Worm (Caenorhabditis elegans) whole organism, young adult: ENCODE data around the gene F55G1.15.

Source experiments
- B0019.2 ChIP-seq: fragments of 200-800 bp; sonication (Bioruptor generic); conservative IDR thresholded peaks from 2 replicates; pipeline ENCODE4 v1.3.6; 2022; ENCODE audit warnings: missing genetic modification reagents, missing genetic modification characterization, missing compliant biosample characterization
- B0261.1 ChIP-seq: sonication (generic microtip); optimal IDR thresholded peaks from 2 replicates; lab custom pipeline; 2016; ENCODE audit warnings: mild to moderate bottlenecking, missing genetic modification characterization, moderate library complexity, missing compliant biosample characterization
- B0336.3 ChIP-seq: fragments of 200-800 bp; sonication (Bioruptor generic); IDR thresholded peaks from 2 replicates; pipeline ENCODE4 v1.3.6; 2022; ENCODE audit warnings: missing genetic modification characterization, missing compliant biosample characterization
- C06A6.2 ChIP-seq: fragments of 200-800 bp; sonication (Bioruptor generic); conservative IDR thresholded peaks from 2 replicates; pipeline ENCODE4 v1.3.6; 2022; ENCODE audit warnings: missing genetic modification characterization, missing compliant biosample characterization
- F37B4.10 ChIP-seq: fragments of 200-800 bp; sonication (Bioruptor generic); IDR thresholded peaks from 2 replicates; pipeline ENCODE4 v1.3.6; 2022; ENCODE audit warnings: missing genetic modification characterization, missing compliant biosample characterization
- F49E8.2 ChIP-seq: sonication (generic microtip); optimal IDR thresholded peaks from 3 replicates; lab custom pipeline; 2017; ENCODE audit warnings: missing genetic modification characterization, mild to moderate bottlenecking, missing compliant biosample characterization, antibody characterized with exemption, moderate library complexity; ENCODE audit not compliant: insufficient read depth
- F55B11.4 ChIP-seq: sonication (generic microtip); optimal IDR thresholded peaks from 2 replicates; lab custom pipeline; 2016; ENCODE audit warnings: missing compliant biosample characterization, missing genetic modification characterization, borderline replicate concordance; ENCODE audit not compliant: insufficient read depth
- F57C9.4 ChIP-seq: sonication (generic microtip); optimal IDR thresholded peaks from 2 replicates; lab custom pipeline; 2017; ENCODE audit warnings: mild to moderate bottlenecking, missing genetic modification characterization, missing compliant biosample characterization
- T26A5.8 ChIP-seq: sonication (generic microtip); optimal IDR thresholded peaks from 2 replicates; lab custom pipeline; 2016; ENCODE audit warnings: missing genetic modification characterization, missing compliant biosample characterization
- Y53G8AR.9 ChIP-seq: fragments of 200-800 bp; sonication (Bioruptor generic); conservative IDR thresholded peaks from 2 replicates; pipeline ENCODE4 v1.3.6; 2022; ENCODE audit warnings: missing genetic modification reagents, missing genetic modification characterization, missing compliant biosample characterization
- Y95B8A.8 ChIP-seq: fragments of 200-800 bp; sonication (Bioruptor generic); IDR thresholded peaks from 2 replicates; pipeline ENCODE4 v1.3.6; 2022; ENCODE audit warnings: missing genetic modification reagents, missing genetic modification characterization, missing compliant biosample characterization
- aptf-3 ChIP-seq: fragments of 200-800 bp; sonication (Bioruptor generic); IDR thresholded peaks from 2 replicates; pipeline ENCODE4 v1.3.6; 2022; ENCODE audit warnings: missing genetic modification characterization, missing compliant biosample characterization
- atf-7 ChIP-seq: sonication (generic microtip); optimal IDR thresholded peaks from 2 replicates; lab custom pipeline; 2017; ENCODE audit warnings: mild to moderate bottlenecking, missing genetic modification characterization, missing compliant biosample characterization
- athp-1 ChIP-seq: sonication (generic microtip); optimal IDR thresholded peaks from 2 replicates; lab custom pipeline; 2017; ENCODE audit warnings: mild to moderate bottlenecking, missing genetic modification characterization, missing compliant biosample characterization
- attf-3 ChIP-seq: fragments of 200-800 bp; sonication (Bioruptor generic); conservative IDR thresholded peaks from 2 replicates; pipeline ENCODE4 v1.3.6; 2022; ENCODE audit warnings: missing genetic modification reagents, missing genetic modification characterization, missing compliant biosample characterization
- attf-6 ChIP-seq: fragments of 200-800 bp; sonication (Bioruptor generic); IDR thresholded peaks from 2 replicates; pipeline ENCODE4 v1.3.6; 2022; ENCODE audit warnings: missing genetic modification reagents, missing genetic modification characterization, missing compliant biosample characterization
- bed-1 ChIP-seq: fragments of 200-800 bp; sonication (Bioruptor generic); IDR thresholded peaks from 2 replicates; pipeline ENCODE4 v1.3.6; 2022; ENCODE audit warnings: missing genetic modification reagents, missing genetic modification characterization, missing compliant biosample characterization
- ccch-3 ChIP-seq: fragments of 200-800 bp; sonication (Bioruptor generic); optimal IDR thresholded peaks from 2 replicates; lab custom pipeline; 2018; ENCODE audit warnings: mild to moderate bottlenecking, missing genetic modification characterization, missing compliant biosample characterization
- ceh-40 ChIP-seq: fragments of 200-800 bp; sonication (Bioruptor generic); IDR thresholded peaks from 2 replicates; pipeline ENCODE4 v1.3.6; 2022; ENCODE audit warnings: missing genetic modification characterization, missing compliant biosample characterization
- ceh-58 ChIP-seq: fragments of 200-800 bp; sonication (Bioruptor generic); IDR thresholded peaks from 2 replicates; pipeline ENCODE4 v1.3.6; 2022; ENCODE audit warnings: missing genetic modification characterization, missing compliant biosample characterization
- die-1 ChIP-seq: sonication (generic microtip); optimal IDR thresholded peaks from 2 replicates; lab custom pipeline; 2016; ENCODE audit warnings: missing genotype, mild to moderate bottlenecking, missing genetic modification characterization, missing compliant biosample characterization
- dox-1 ChIP-seq: fragments of 200-800 bp; sonication (Bioruptor generic); IDR thresholded peaks from 2 replicates; pipeline ENCODE4 v1.3.6; 2022; ENCODE audit warnings: missing genetic modification reagents, missing genetic modification characterization, missing compliant biosample characterization
- dpff-1 ChIP-seq: sonication (generic microtip); optimal IDR thresholded peaks from 2 replicates; lab custom pipeline; 2017; ENCODE audit warnings: mild to moderate bottlenecking, missing genetic modification characterization, missing compliant biosample characterization
- fkh-3 ChIP-seq: sonication (generic microtip); optimal IDR thresholded peaks from 2 replicates; lab custom pipeline; 2016; ENCODE audit warnings: mild to moderate bottlenecking, missing genetic modification characterization, missing compliant biosample characterization
- hlh-12 ChIP-seq: sonication (generic microtip); optimal IDR thresholded peaks from 2 replicates; lab custom pipeline; 2016; ENCODE audit warnings: missing genetic modification characterization, missing compliant biosample characterization
- hlh-26 ChIP-seq: fragments of 200-800 bp; sonication (Bioruptor generic); conservative IDR thresholded peaks from 2 replicates; pipeline ENCODE4 v1.3.6; 2022; ENCODE audit warnings: missing genetic modification reagents, missing genetic modification characterization, missing compliant biosample characterization
- hmg-1.2 ChIP-seq: fragments of 200-800 bp; sonication (Bioruptor generic); IDR thresholded peaks from 2 replicates; pipeline ENCODE4 v1.3.6; 2022; ENCODE audit warnings: missing genetic modification reagents, missing genetic modification characterization, missing compliant biosample characterization
- hrde-1 ChIP-seq: sonication (generic microtip); optimal IDR thresholded peaks from 2 replicates; lab custom pipeline; 2016; ENCODE audit warnings: missing genetic modification characterization, mild to moderate bottlenecking, missing compliant biosample characterization, moderate library complexity, missing genotype, missing genetic modification reagents, borderline replicate concordance
- lag-1 ChIP-seq: fragments of 200-800 bp; sonication (Bioruptor generic); IDR thresholded peaks from 2 replicates; pipeline ENCODE4 v1.3.6; 2022; ENCODE audit warnings: missing genetic modification reagents, missing genetic modification characterization, missing compliant biosample characterization
- let-607 ChIP-seq, 2 experiments: fragments of 200-800 bp in 1 of 2; sonication (Bioruptor generic) in 1 of 2; sonication (generic microtip) in 1 of 2; optimal IDR thresholded peaks; 2 replicates each; lab custom pipeline; 2016 to 2018; ENCODE audit warnings: mild to moderate bottlenecking in 2 of 2, missing compliant biosample characterization in 2 of 2, missing genetic modification characterization in 2 of 2, moderate library complexity in 2 of 2, missing genotype in 1 of 2
- lir-1 ChIP-seq: fragments of 200-800 bp; sonication (Bioruptor generic); conservative IDR thresholded peaks from 2 replicates; pipeline ENCODE4 v1.3.6; 2022; ENCODE audit warnings: missing genetic modification reagents, missing genetic modification characterization, missing compliant biosample characterization
- lsy-27 ChIP-seq: sonication (generic microtip); optimal IDR thresholded peaks from 2 replicates; lab custom pipeline; 2017; ENCODE audit warnings: missing genetic modification characterization, mild to moderate bottlenecking, missing compliant biosample characterization, antibody characterized with exemption, missing genotype, borderline replicate concordance; ENCODE audit not compliant: insufficient read depth
- madf-10 ChIP-seq: sonication (generic microtip); optimal IDR thresholded peaks from 2 replicates; lab custom pipeline; 2016; ENCODE audit warnings: mild to moderate bottlenecking, missing genetic modification characterization, missing compliant biosample characterization
- madf-6 ChIP-seq: fragments of 200-800 bp; sonication (Bioruptor generic); IDR thresholded peaks from 2 replicates; pipeline ENCODE4 v1.3.6; 2022; ENCODE audit warnings: missing genetic modification reagents, missing genetic modification characterization, missing compliant biosample characterization
- mes-4 ChIP-seq: sonication (generic microtip); optimal IDR thresholded peaks from 2 replicates; lab custom pipeline; 2016; ENCODE audit warnings: missing genotype, missing genetic modification characterization, missing compliant biosample characterization
- mxl-1 ChIP-seq: sonication (generic microtip); optimal IDR thresholded peaks from 2 replicates; lab custom pipeline; 2016; ENCODE audit warnings: missing genetic modification characterization, missing compliant biosample characterization
- nfya-1 ChIP-seq: sonication (generic microtip); optimal IDR thresholded peaks from 2 replicates; lab custom pipeline; 2017; ENCODE audit warnings: antibody characterized with exemption, missing compliant biosample characterization, missing genetic modification characterization, borderline replicate concordance; ENCODE audit not compliant: insufficient read depth
- nfya-2 ChIP-seq: fragments of 200-800 bp; sonication (Bioruptor generic); IDR thresholded peaks from 2 replicates; pipeline ENCODE4 v1.3.6; 2022; ENCODE audit warnings: missing genetic modification reagents, missing genetic modification characterization, missing compliant biosample characterization
- nhr-179 ChIP-seq: sonication (generic microtip); optimal IDR thresholded peaks from 2 replicates; lab custom pipeline; 2016; ENCODE audit warnings: mild to moderate bottlenecking, missing genetic modification characterization, missing compliant biosample characterization
- nhr-80 ChIP-seq: sonication (generic microtip); optimal IDR thresholded peaks from 2 replicates; lab custom pipeline; 2016; ENCODE audit warnings: missing genetic modification characterization, missing compliant biosample characterization
- nhr-90 ChIP-seq: sonication (generic microtip); optimal IDR thresholded peaks from 2 replicates; lab custom pipeline; 2016; ENCODE audit warnings: missing genotype, mild to moderate bottlenecking, missing genetic modification characterization, missing compliant biosample characterization
- sea-2 ChIP-seq: fragments of 200-800 bp; sonication (Bioruptor generic); IDR thresholded peaks from 2 replicates; pipeline ENCODE4 v1.3.6; 2022; ENCODE audit warnings: missing genetic modification characterization, missing compliant biosample characterization
- tbp1 ChIP-seq: fragments of 200-800 bp; sonication (Bioruptor generic); optimal IDR thresholded peaks from 2 replicates; lab custom pipeline; 2018; ENCODE audit warnings: mild to moderate bottlenecking, missing genetic modification characterization, missing compliant biosample characterization
- unc-62 ChIP-seq: fragments of 150-350 bp; optimal IDR thresholded peaks from 2 replicates; lab custom pipeline; 2014; ENCODE audit warnings: missing biosample characterization, missing genetic modification reagents, missing genetic modification characterization
- zfh-2 ChIP-seq: fragments of 200-800 bp; sonication (Bioruptor generic); conservative IDR thresholded peaks from 2 replicates; pipeline ENCODE4 v1.3.6; 2022; ENCODE audit warnings: missing genetic modification reagents, missing genetic modification characterization, missing compliant biosample characterization
- ztf-25 ChIP-seq: fragments of 200-800 bp; sonication (Bioruptor generic); IDR thresholded peaks from 2 replicates; pipeline ENCODE4 v1.3.6; 2022; ENCODE audit warnings: missing genetic modification reagents, missing genetic modification characterization, missing compliant biosample characterization
- ztf-3 ChIP-seq: fragments of 200-800 bp; sonication (Bioruptor generic); optimal IDR thresholded peaks from 2 replicates; lab custom pipeline; 2018; ENCODE audit warnings: mild to moderate bottlenecking, missing genetic modification characterization, missing compliant biosample characterization
- ztf-6 ChIP-seq: fragments of 200-800 bp; sonication (Bioruptor generic); IDR thresholded peaks from 2 replicates; pipeline ENCODE4 v1.3.6; 2022; ENCODE audit warnings: missing genetic modification reagents, missing genetic modification characterization, missing compliant biosample characterization

The F55G1.15 gene

DNA sequence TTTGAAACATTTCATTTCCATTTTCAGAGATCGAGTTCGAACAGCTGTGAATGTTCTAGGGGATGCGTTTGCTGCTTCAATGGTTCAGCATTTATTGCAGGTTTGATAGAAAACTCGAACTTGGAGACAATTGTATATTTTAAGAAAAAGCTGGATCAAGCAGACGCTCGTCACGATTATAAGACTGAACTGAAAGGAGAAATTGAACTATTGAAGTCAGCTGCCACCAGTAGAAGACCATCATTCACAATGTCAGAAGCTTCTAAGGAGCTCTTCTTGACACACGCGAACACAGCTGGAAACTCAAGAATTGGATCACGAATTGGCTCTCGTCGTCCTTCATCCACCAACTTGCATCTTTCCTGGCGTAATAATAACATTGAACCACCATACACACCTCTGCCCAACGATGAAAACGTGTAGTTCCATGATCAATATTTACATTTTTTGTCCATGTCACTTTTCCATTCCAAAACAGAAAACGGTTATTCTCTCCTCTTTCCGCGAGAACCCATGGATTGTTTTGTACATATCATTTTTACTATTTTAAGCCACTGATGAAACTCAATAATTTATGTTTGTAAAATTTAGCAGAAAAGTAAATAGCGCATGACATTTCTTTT is 4.7 kb upstream of the F55G1.15 start (continued):
- TF ChIP-seq aptf-3 (no peak), Y95B8A.8 (GFP tag; lab: Robert Waterston, UW) (peak; percentile 73), ceh-58 (GFP tag; lab: Robert Waterston, UW) (no peak), T26A5.8 (tag; lab: Kevin White, UChicago) (peak; percentile 68), F55B11.4 (tag; lab: Kevin White, UChicago) (no peak), lsy-27 (tag; lab: Kevin White, UChicago) (no peak), ztf-3 (GFP tag; lab: Kevin White, UChicago) (no peak), hmg-1.2 (GFP tag; lab: Robert Waterston, UW) (peak; percentile 50), hlh-12 (no peak), Y53G8AR.9 (GFP tag; lab: Robert Waterston, UW) (peak; percentile 88), ztf-6 (GFP tag; lab: Robert Waterston, UW) (no peak), die-1 (tag; lab: Kevin White, UChicago) (no peak), F49E8.2 (tag; lab: Kevin White, UChicago) (peak; percentile 59), lag-1 (GFP tag; lab: Robert Waterston, UW) (no peak), B0336.3 (GFP tag; lab: Robert Waterston, UW) (peak; percentile 86), attf-3 (peak; percentile 25; the same call in 1 of the 2 replicates), athp-1 (tag; lab: Kevin White, UChicago) (peak; percentile 52), tbp1 (GFP tag; lab: Kevin White, UChicago) (peak; percentile 39), dox-1 (GFP tag; lab: Robert Waterston, UW) (no peak), mes-4 (peak; percentile 15), madf-10 (peak; percentile 52), attf-6 (GFP tag; lab: Robert Waterston, UW) (peak; percentile 50), nhr-179 (tag; lab: Kevin White, UChicago) (no peak), ceh-40 (GFP tag; lab: Robert Waterston, UW) (no peak), hrde-1 (tag; lab: Kevin White, UChicago) (peak; percentile 78), ztf-25 (GFP tag; lab: Robert Waterston, UW) (no peak), zfh-2 (GFP tag; lab: Robert Waterston, UW) (no peak), let-607 (tag; optimal IDR thresholded peaks at IDR 0.05; lab: Kevin White, UChicago) (no peak), sea-2 (GFP tag; lab: Robert Waterston, UW) (no peak), B0019.2 (GFP tag; lab: Robert Waterston, UW) (no peak), nhr-90 (tag; lab: Kevin White, UChicago) (peak; percentile 38), C06A6.2 (GFP tag; lab: Robert Waterston, UW) (peak; percentile 48; the same call in 1 of the 2 replicates), F37B4.10 (no peak), unc-62 (GFP tag; lab: Kevin White, UChicago) (no peak), mxl-1 (tag; lab: Kevin White, UChicago) (peak; percentile 39), dpff-1 (tag; lab: Kevin White, UChicago) (no peak), atf-7 (no peak), nfya-1 (tag; lab: Kevin White, UChicago) (no peak), lir-1 (GFP tag; lab: Robert Waterston, UW) (peak; percentile 19; the same call in 1 of the 2 replicates), ccch-3 (GFP tag; lab: Kevin White, UChicago) (no peak), hlh-26 (GFP tag; lab: Robert Waterston, UW) (no peak), bed-1 (GFP tag; lab: Robert Waterston, UW) (no peak), nhr-80 (no peak), fkh-3 (tag; lab: Kevin White, UChicago) (no peak), madf-6 (GFP tag; lab: Robert Waterston, UW) (peak; percentile 48), F57C9.4 (tag; lab: Kevin White, UChicago) (peak; percentile 43), nfya-2 (no peak), B0261.1 (tag; lab: Kevin White, UChicago) (no peak)
